Worm (Caenorhabditis elegans): ENCODE results near the gene srh-258.

DNA sequence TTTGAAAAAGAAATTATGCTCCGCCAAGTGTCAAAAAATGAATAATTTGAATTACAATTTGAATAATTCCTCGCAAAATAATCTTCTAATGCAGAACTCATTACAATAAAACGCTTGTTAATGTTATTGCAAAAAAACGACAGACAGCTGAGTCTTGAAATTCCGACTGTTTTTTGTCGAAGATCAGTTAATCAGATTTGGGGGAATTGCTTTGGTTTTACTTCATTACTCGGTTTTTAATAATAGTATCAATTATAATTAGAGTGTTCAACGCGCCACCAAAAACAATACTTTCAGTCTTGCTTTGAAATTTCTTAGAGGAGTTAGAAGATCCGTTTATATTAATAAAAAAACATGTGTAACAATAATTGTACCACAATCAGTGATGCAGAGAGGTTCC, 27.1 kb upstream of the srh-258 start, which contains the start of gene srh-122:
- TF ChIP-seq set-16 (GFP tag; IDR thresholded peaks at IDR 0.05) (no peak), skn-1 (tag; optimal IDR thresholded peaks at IDR 0.05) (no peak), F49E8.2 (tag; optimal IDR thresholded peaks at IDR 0.05; ENCODE audit: borderline replicate concordance) (no peak), nhr-10 (tag; optimal IDR thresholded peaks at IDR 0.05) (no peak), nhr-76 (tag; optimal IDR thresholded peaks at IDR 0.05) (no peak), fkh-10 (GFP tag; optimal IDR thresholded peaks at IDR 0.05) (no peak), zag-1 (tag; optimal IDR thresholded peaks at IDR 0.05) (no peak), nhr-25 (tag; optimal IDR thresholded peaks at IDR 0.05; ENCODE audit: borderline replicate concordance, insufficient read depth) (no peak), dmd-8 (GFP tag; IDR thresholded peaks at IDR 0.05) (no peak), zip-2 (tag; optimal IDR thresholded peaks at IDR 0.05) (no peak), fos-1 (tag; optimal IDR thresholded peaks at IDR 0.05) (no peak)
